Fruit fly (Drosophila melanogaster) whole organism, wandering third instar larva: ENCODE results near the gene CG1774.

Source experiments
- CG32264 ChIP-seq: fragments of 200-800 bp; sonication (Bioruptor generic); optimal IDR thresholded peaks from 2 replicates; lab custom pipeline; 2016; ENCODE audit warnings: missing biosample characterization, missing genetic modification characterization
- CG9705 ChIP-seq: fragments of 200-800 bp; sonication (Bioruptor generic); optimal IDR thresholded peaks from 2 replicates; lab custom pipeline; 2018; ENCODE audit warnings: missing biosample characterization, mild to moderate bottlenecking, missing genetic modification characterization
- CrebA ChIP-seq: fragments of 200-800 bp; sonication (Bioruptor generic); optimal IDR thresholded peaks from 2 replicates; lab custom pipeline; 2016; ENCODE audit warnings: missing biosample characterization, mild to moderate bottlenecking, missing genetic modification characterization, borderline replicate concordance
- Dif ChIP-seq: fragments of 200-275, 200-300 bp; sonication (Bioruptor generic); optimal IDR thresholded peaks from 2 replicates; lab custom pipeline; 2018; ENCODE audit warnings: missing biosample characterization, missing genetic modification characterization; ENCODE audit not compliant: partially characterized antibody
- GATAd ChIP-seq: sonication (Bioruptor generic); optimal IDR thresholded peaks from 2 replicates; lab custom pipeline; 2016; ENCODE audit warnings: missing biosample characterization, missing genetic modification characterization
- Hnf4 ChIP-seq: fragments of 200-800 bp; sonication (Bioruptor generic); optimal IDR thresholded peaks from 2 replicates; lab custom pipeline; 2016; ENCODE audit warnings: missing biosample characterization, mild to moderate bottlenecking, missing genetic modification characterization
- Hr83 ChIP-seq: fragments of 200-300 bp; sonication (Bioruptor generic); optimal IDR thresholded peaks from 2 replicates; lab custom pipeline; 2016; ENCODE audit warnings: missing biosample characterization, mild to moderate bottlenecking, missing genetic modification characterization, moderate library complexity; ENCODE audit not compliant: poor library complexity, severe bottlenecking
- Mio ChIP-seq: sonication (Bioruptor generic); optimal IDR thresholded peaks from 2 replicates; lab custom pipeline; 2016; ENCODE audit warnings: missing biosample characterization, missing genetic modification characterization
- Myc ChIP-seq: fragments of >200 bp; optimal IDR thresholded peaks from 2 replicates; lab custom pipeline; 2017
- N ChIP-seq: fragments of >200 bp; optimal IDR thresholded peaks from 2 replicates; lab custom pipeline; 2018; ENCODE audit warnings: missing biosample characterization, missing external identifiers, missing genetic modification characterization
- OdsH ChIP-seq: fragments of 200-800 bp; sonication (Bioruptor generic); optimal IDR thresholded peaks from 2 replicates; lab custom pipeline; 2016; ENCODE audit warnings: missing biosample characterization, mild to moderate bottlenecking, missing genetic modification characterization
- Rel ChIP-seq, 2 experiments: fragments of 200-800 bp; sonication (Bioruptor generic) in 1 of 2; optimal IDR thresholded peaks; 2 replicates in 1 of 2; 3 replicates in 1 of 2; lab custom pipeline; 2016 to 2019; ENCODE audit warnings: mild to moderate bottlenecking in 2 of 2, missing biosample characterization in 2 of 2, missing genetic modification characterization in 2 of 2, moderate library complexity in 1 of 2
- Sp1 ChIP-seq: fragments of 200-800 bp; sonication (Bioruptor generic); optimal IDR thresholded peaks from 3 replicates; lab custom pipeline; 2019; ENCODE audit warnings: missing biosample characterization, mild to moderate bottlenecking, missing genetic modification characterization, moderate library complexity
- br ChIP-seq: fragments of 200-800 bp; sonication (Bioruptor generic); optimal IDR thresholded peaks from 2 replicates; lab custom pipeline; 2016; ENCODE audit warnings: missing biosample characterization, missing genetic modification characterization
- brk ChIP-seq: fragments of 200-800 bp; sonication (Bioruptor generic); optimal IDR thresholded peaks from 2 replicates; lab custom pipeline; 2016; ENCODE audit warnings: missing biosample characterization, mild to moderate bottlenecking, missing genetic modification characterization
- dl ChIP-seq, 2 experiments: fragments of 175-275, 200-275 bp in 1 of 2; fragments of 200-275 bp in 1 of 2; sonication (Bioruptor generic); optimal IDR thresholded peaks; lab custom pipeline; 2018; ENCODE audit warnings: mild to moderate bottlenecking in 2 of 2, missing biosample characterization in 2 of 2, missing genetic modification characterization in 2 of 2, moderate library complexity in 2 of 2; ENCODE audit not compliant: partially characterized antibody in 2 of 2, insufficient read depth in 1 of 2
- dmrt93B ChIP-seq: fragments of 200-800 bp; sonication (Bioruptor generic); optimal IDR thresholded peaks from 2 replicates; lab custom pipeline; 2018; ENCODE audit warnings: missing biosample characterization, mild to moderate bottlenecking, missing genetic modification characterization
- dsf ChIP-seq: sonication (Bioruptor generic); optimal IDR thresholded peaks from 2 replicates; lab custom pipeline; 2016; ENCODE audit warnings: missing biosample characterization, missing genetic modification characterization, borderline replicate concordance
- ey ChIP-seq: fragments of 200-800 bp; sonication (Bioruptor generic); optimal IDR thresholded peaks from 2 replicates; lab custom pipeline; 2016; ENCODE audit warnings: missing biosample characterization, missing genetic modification characterization
- foxo ChIP-seq, 2 experiments: fragments of 200-800 bp; sonication (Bioruptor generic); optimal IDR thresholded peaks; 2 replicates in 1 of 2; 3 replicates in 1 of 2; lab custom pipeline; 2016 to 2017; ENCODE audit warnings: missing biosample characterization in 2 of 2, missing genetic modification characterization in 2 of 2
- h ChIP-seq: fragments of 200-800 bp; sonication (Bioruptor generic); optimal IDR thresholded peaks from 3 replicates; lab custom pipeline; 2016; ENCODE audit warnings: missing biosample characterization, mild to moderate bottlenecking, missing genetic modification characterization
- jim ChIP-seq: fragments of 175-275, 200-325 bp; sonication (Bioruptor generic); optimal IDR thresholded peaks from 2 replicates; lab custom pipeline; 2016; ENCODE audit warnings: missing biosample characterization, mild to moderate bottlenecking, missing genetic modification characterization
- lola ChIP-seq: fragments of >200 bp; optimal IDR thresholded peaks from 2 replicates; lab custom pipeline; 2017; ENCODE audit warnings: missing biosample characterization, missing genetic modification characterization
- pan ChIP-seq: fragments of >200 bp; optimal IDR thresholded peaks from 2 replicates; lab custom pipeline; 2017
- psq ChIP-seq: fragments of 200-800 bp; sonication (Bioruptor generic); optimal IDR thresholded peaks from 3 replicates; lab custom pipeline; 2017; ENCODE audit warnings: missing biosample characterization, mild to moderate bottlenecking, missing genetic modification characterization, moderate library complexity
- rgr ChIP-seq: fragments of 200-800 bp; sonication (Bioruptor generic); optimal IDR thresholded peaks from 3 replicates; lab custom pipeline; 2016; ENCODE audit warnings: missing biosample characterization, mild to moderate bottlenecking, missing genetic modification characterization
- sage ChIP-seq: fragments of 200-800 bp; sonication (Bioruptor generic); optimal IDR thresholded peaks from 2 replicates; lab custom pipeline; 2016; ENCODE audit warnings: missing biosample characterization, mild to moderate bottlenecking, missing genetic modification characterization
- sv ChIP-seq: fragments of 200-800 bp; sonication (Bioruptor generic); optimal IDR thresholded peaks from 3 replicates; lab custom pipeline; 2016; ENCODE audit warnings: missing biosample characterization, missing genetic modification characterization
- woc ChIP-seq: sonication (Bioruptor generic); optimal IDR thresholded peaks from 2 replicates; lab custom pipeline; 2016; ENCODE audit warnings: missing biosample characterization, mild to moderate bottlenecking, missing genetic modification characterization

Gene CG1774

dm6 chr3R:31599538-31600313, 7.1 kb downstream of the CG1774 start:
- TF ChIP-seq jim (GFP tag; lab: Kevin White, UChicago) (no peak), rgr (no peak), foxo (GFP tag; optimal IDR thresholded peaks at IDR 0.05; lab: Kevin White, UChicago) (no peak), br (GFP tag; lab: Kevin White, UChicago) (peak; percentile 69), psq (GFP tag; lab: Kevin White, UChicago) (no peak), CrebA (GFP tag; lab: Kevin White, UChicago) (no peak), sage (peak; percentile 43), CG9705 (GFP tag; lab: Kevin White, UChicago) (no peak), Sp1 (GFP tag; lab: Kevin White, UChicago) (peak; percentile 48), lola (no peak), N (GFP tag; lab: Kevin White, UChicago) (no peak), Hnf4 (peak; percentile 44), Rel (GFP tag; optimal IDR thresholded peaks at IDR 0.05; lab: Kevin White, UChicago) (peak; percentile 30), Rel (tag; optimal IDR thresholded peaks at IDR 0.05; lab: Kevin White, UChicago) (no peak), Mio (GFP tag; lab: Kevin White, UChicago) (no peak), ey (no peak), h (peak; percentile 35), dl (GFP tag; optimal IDR thresholded peaks at IDR 0.05; lab: Kevin White, UChicago; ENCODE audit: insufficient read depth in 1 of 2, partially characterized antibody in 2 of 2) (no peak), Hr83 (GFP tag; lab: Kevin White, UChicago) (peak; percentile 23), CG32264 (GFP tag; lab: Kevin White, UChicago) (no peak)

- TF ChIP-seq woc, result no peak
Measured at dm6 chr3R:31603246-31603645, 10.6 kb downstream of the CG1774 start.

- TF ChIP-seq Rel (GFP tag; optimal IDR thresholded peaks at IDR 0.05; lab: Kevin White, UChicago) (no peak), Rel (tag; optimal IDR thresholded peaks at IDR 0.05; lab: Kevin White, UChicago) (no peak), dmrt93B (no peak), dsf (GFP tag; lab: Kevin White, UChicago) (no peak), OdsH (GFP tag; lab: Kevin White, UChicago) (no peak), pan (lab: Kevin White, UChicago) (no peak), h (no peak)
Measured at dm6 chr3R:31603655-31604054, 11.1 kb downstream of the CG1774 start.

- TF ChIP-seq Myc (lab: Kevin White, UChicago), result no peak
- TF ChIP-seq lola, result no peak
- no peak for TF ChIP-seq Sp1 (GFP tag; lab: Kevin White, UChicago)
- peak; percentile 2 for TF ChIP-seq Hnf4
- no peak for TF ChIP-seq Rel (GFP tag; optimal IDR thresholded peaks at IDR 0.05; lab: Kevin White, UChicago)
- no peak for TF ChIP-seq Rel (tag; optimal IDR thresholded peaks at IDR 0.05; lab: Kevin White, UChicago)
Measured at dm6 chr3R:31604409-31605116, 12.0 kb downstream of the CG1774 start.

- TF ChIP-seq brk (no peak), psq (GFP tag; lab: Kevin White, UChicago) (no peak), dmrt93B (no peak), br (GFP tag; lab: Kevin White, UChicago) (no peak), sv (GFP tag; lab: Kevin White, UChicago) (no peak), GATAd (GFP tag; lab: Kevin White, UChicago) (no peak), Hnf4 (no peak), Dif (no peak), Sp1 (GFP tag; lab: Kevin White, UChicago) (no peak)
- TF ChIP-seq, all 38 proteins: peak for 0
Measured at dm6 chr3R:31605117-31605432, 12.5 kb downstream of the CG1774 start.
